Worm (Caenorhabditis elegans) whole organism, midembryonic: ENCODE results near the gene srw-91.

Source experiments
- T22C8.4 ChIP-seq: fragments of 200-800 bp; sonication (Bioruptor generic); IDR thresholded peaks from 2 replicates; pipeline ENCODE4 v1.3.6; 2022; ENCODE audit warnings: missing genetic modification characterization, missing compliant biosample characterization
- flt-1 ChIP-seq: fragments of 200-800 bp; sonication (Bioruptor generic); IDR thresholded peaks from 2 replicates; pipeline ENCODE4 v1.3.6; 2022; ENCODE audit warnings: missing genetic modification characterization, missing compliant biosample characterization
- med-1 ChIP-seq: sonication (generic microtip); optimal IDR thresholded peaks from 2 replicates; lab custom pipeline; 2017; ENCODE audit warnings: missing genetic modification characterization, mild to moderate bottlenecking, missing compliant biosample characterization, antibody characterized with exemption, missing genetic modification reagents; ENCODE audit not compliant: insufficient read depth
- ref-1 ChIP-seq: fragments of 200-800 bp; sonication (Bioruptor generic); conservative IDR thresholded peaks from 2 replicates; pipeline ENCODE4 v1.3.6; 2022; ENCODE audit warnings: missing genetic modification reagents, missing genetic modification characterization, missing compliant biosample characterization
- tab-1 ChIP-seq: fragments of 200-800 bp; sonication (Bioruptor generic); IDR thresholded peaks from 2 replicates; pipeline ENCODE4 v1.3.6; 2022; ENCODE audit warnings: missing genetic modification characterization, missing compliant biosample characterization

- TF ChIP-seq ref-1 (no peak), T22C8.4 (GFP tag; lab: Robert Waterston, UW) (no peak), tab-1 (GFP tag; lab: Robert Waterston, UW) (no peak), flt-1 (GFP tag; lab: Robert Waterston, UW) (no peak), med-1 (no peak)
Measured at ce11 chrV:1642768-1643167, 37.9 kb downstream of the srw-91 start.
